Worm (Caenorhabditis elegans) whole organism, L4/young adult: ENCODE results near the gene scl-14.

ENCODE experiments used
- W03F9.2 ChIP-seq: fragments of 150-350 bp; optimal IDR thresholded peaks from 2 replicates; lab custom pipeline; 2014; ENCODE audit warnings: missing biosample characterization, missing genetic modification characterization
- dao-5 ChIP-seq: sonication (generic microtip); optimal IDR thresholded peaks from 2 replicates; lab custom pipeline; 2016; ENCODE audit warnings: missing genotype, missing genetic modification characterization, moderate library complexity, missing compliant biosample characterization
- him-1 ChIP-seq: sonication (generic microtip); optimal IDR thresholded peaks from 2 replicates; lab custom pipeline; 2016; ENCODE audit warnings: missing genotype, missing genetic modification reagents, missing genetic modification characterization, missing compliant biosample characterization

Gene scl-14

ce11 chrIV:13165181-13165580, at the start of gene scl-14:
TSS of gene scl-14 (plus strand) at chrIV:13165481.
- no peak for TF ChIP-seq dao-5 (tag; lab: Kevin White, UChicago)
- TF ChIP-seq him-1 (tag; lab: Kevin White, UChicago): no peak
- no peak for TF ChIP-seq W03F9.2 (tag; lab: Kevin White, UChicago)

ce11 chrIV:13116679-13117078, 48.6 kb upstream of the scl-14 start:
- TF ChIP-seq W03F9.2 (tag; lab: Kevin White, UChicago): no peak
- no peak for TF ChIP-seq him-1 (tag; lab: Kevin White, UChicago)

DNA sequence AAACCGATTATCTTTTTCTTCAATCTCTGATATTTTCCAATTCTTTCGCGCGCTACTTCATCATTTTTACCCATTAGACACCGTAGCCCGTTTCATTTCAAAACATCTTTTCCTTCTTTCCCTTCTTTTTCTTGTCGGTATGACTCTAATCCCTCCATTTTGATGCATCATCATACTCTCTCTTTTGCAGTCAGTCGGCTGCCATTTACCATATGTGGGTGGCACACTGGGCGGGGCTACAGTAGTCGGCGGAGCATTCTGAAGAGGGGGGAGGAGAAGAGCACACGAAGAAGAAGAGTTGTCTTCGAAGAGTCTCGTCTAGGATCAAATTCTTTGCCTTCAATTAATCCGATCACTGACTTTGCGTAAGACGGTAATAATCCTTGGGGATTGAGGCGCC, 46.5 kb upstream of the scl-14 start, which contains the start of gene unc-30:
unc-30 (plus strand) TSS at position 184 of the 400 bp plus-strand sequence.
- no peak for TF ChIP-seq him-1 (tag; lab: Kevin White, UChicago)
- TF ChIP-seq dao-5 (tag; lab: Kevin White, UChicago): no peak
- no peak for TF ChIP-seq W03F9.2 (tag; lab: Kevin White, UChicago)

ce11 chrIV:13121396-13121795, 43.9 kb upstream of the scl-14 start:
- no peak for TF ChIP-seq him-1 (tag; lab: Kevin White, UChicago)
- no peak for TF ChIP-seq dao-5 (tag; lab: Kevin White, UChicago)
- no peak for TF ChIP-seq W03F9.2 (tag; lab: Kevin White, UChicago)

DNA sequence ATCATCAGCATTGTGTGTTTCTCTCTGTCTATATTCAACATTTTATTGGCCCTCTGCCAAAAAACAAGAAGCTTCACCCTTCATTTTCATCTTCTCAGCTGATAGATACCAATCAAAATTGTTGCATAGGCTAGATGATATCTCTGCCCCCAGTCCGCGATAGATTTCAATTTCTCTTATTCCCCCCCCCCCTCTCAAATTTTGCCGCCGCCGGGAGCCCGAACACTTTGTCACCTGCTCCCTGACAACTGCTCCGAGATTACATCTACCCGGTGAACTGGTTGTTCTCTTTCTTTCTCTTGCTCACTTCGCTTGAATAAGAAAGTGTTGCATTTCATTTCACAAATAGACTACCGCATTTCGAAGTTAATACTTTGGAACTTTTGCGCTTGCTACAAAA, 39.3 kb upstream of the scl-14 start:
- TF ChIP-seq dao-5 (tag; lab: Kevin White, UChicago): no peak
- no peak for TF ChIP-seq him-1 (tag; lab: Kevin White, UChicago)
- TF ChIP-seq W03F9.2 (tag; lab: Kevin White, UChicago): no peak

- TF ChIP-seq W03F9.2 (tag; lab: Kevin White, UChicago): no peak
Observed at ce11 chrIV:13127720-13128119, 37.6 kb upstream of the scl-14 start.

DNA sequence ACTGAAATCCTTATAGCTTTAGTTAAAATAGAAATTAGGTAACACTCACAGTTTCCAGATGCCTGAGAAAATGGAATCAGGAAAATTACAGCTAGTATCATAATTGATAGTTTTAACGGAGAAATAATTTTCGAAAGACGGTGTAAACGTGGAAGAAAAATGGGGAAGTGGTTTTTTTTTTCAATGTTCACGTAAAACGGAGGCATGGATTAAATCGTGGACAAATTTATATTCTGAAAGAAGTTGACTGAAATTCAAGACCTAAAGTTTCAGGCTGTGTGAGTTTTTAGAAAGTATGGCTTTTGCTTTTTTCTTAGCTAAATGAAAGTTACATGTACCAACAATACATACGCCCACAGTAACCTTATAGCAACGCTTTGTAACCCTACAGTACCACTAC, 23.0 kb upstream of the scl-14 start, which contains the start of gene spe-43:
spe-43 (minus strand) TSS at position 101 of the 400 bp plus-strand sequence.
- TF ChIP-seq W03F9.2 (tag; lab: Kevin White, UChicago): no peak
- no peak for TF ChIP-seq him-1 (tag; lab: Kevin White, UChicago)
- no peak for TF ChIP-seq dao-5 (tag; lab: Kevin White, UChicago)

DNA sequence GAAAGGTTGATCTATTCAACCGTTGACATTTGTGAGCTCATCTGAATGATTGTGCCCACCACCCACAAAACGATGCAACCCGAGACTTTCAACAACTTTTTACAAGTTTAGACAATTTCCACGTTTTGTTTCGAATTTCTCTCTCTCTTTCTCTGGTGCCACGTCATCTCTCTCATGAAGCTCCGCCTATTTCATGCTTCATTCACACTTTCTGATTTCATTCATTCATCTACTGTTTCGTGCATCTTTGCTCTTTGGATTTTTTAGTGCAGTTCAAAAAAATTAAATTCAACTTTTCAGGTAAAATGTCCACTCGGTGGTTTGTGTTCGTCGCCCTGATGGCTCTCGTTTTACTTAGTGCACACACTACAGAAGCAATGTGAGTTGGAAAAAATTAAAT, 16.0 kb upstream of the scl-14 start, which contains the start of gene nlp-79:
nlp-79 (plus strand) TSS at position 301 of the 400 bp plus-strand sequence.
- TF ChIP-seq W03F9.2 (tag; lab: Kevin White, UChicago): no peak
- no peak for TF ChIP-seq him-1 (tag; lab: Kevin White, UChicago)
- TF ChIP-seq dao-5 (tag; lab: Kevin White, UChicago): no peak

- TF ChIP-seq him-1 (tag; lab: Kevin White, UChicago) (no peak), W03F9.2 (tag; lab: Kevin White, UChicago) (no peak), dao-5 (tag; lab: Kevin White, UChicago) (no peak)
Observed at ce11 chrIV:13154391-13155283, 10.6 kb upstream of the scl-14 start, which contains the start of the genes crld-1 and msh-5. TSS of gene crld-1 (minus strand) at chrIV:13154441. TSS of gene msh-5 (plus strand) at chrIV:13155233.

DNA sequence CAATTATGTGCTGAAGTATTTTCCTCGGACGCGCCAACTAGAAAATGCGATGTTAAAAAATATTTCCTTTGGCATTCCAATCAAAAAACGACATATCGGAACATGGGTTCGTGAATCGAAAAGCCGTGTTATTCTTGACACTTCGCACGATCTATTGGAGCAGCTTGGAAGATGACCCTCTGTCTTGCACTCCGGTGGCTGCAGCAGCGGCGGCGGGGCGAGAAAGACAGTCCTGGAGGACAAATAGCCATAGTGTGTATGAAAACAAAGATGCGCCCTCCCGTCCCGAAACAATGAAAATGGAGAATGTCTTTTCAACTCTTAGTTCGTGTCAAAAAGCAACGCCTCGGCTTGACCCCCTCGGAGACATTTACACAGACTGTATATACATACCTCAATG, 2.3 kb downstream of the scl-14 start:
- TF ChIP-seq dao-5 (tag; lab: Kevin White, UChicago) (no peak), him-1 (tag; lab: Kevin White, UChicago) (no peak), W03F9.2 (tag; lab: Kevin White, UChicago) (no peak)

- TF ChIP-seq W03F9.2 (tag; lab: Kevin White, UChicago) (no peak), dao-5 (tag; lab: Kevin White, UChicago) (no peak), him-1 (tag; lab: Kevin White, UChicago) (no peak)
Observed at ce11 chrIV:13170241-13170640, 5.0 kb downstream of the scl-14 start, which contains the start of gene nas-14. TSS of gene nas-14 (plus strand) at chrIV:13170541.

DNA sequence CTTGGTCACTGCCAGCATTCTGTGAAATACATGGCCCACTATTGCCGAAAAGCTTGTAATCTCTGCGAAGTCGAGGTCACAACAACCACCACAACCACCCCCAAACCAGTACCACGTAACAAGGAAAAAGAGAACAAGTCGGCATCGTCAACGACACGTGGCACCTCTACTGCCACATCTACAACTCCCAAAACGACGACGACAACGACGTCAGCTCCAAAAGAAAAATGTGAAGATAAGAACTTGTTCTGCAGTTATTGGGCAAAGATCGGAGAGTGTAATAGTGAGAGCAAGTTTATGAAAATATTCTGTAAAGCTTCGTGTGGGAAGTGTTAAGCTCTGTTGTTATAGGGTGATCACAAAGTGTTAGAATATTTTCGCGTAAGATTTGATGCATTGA, 8.1 kb downstream of the scl-14 start:
- TF ChIP-seq W03F9.2 (tag; lab: Kevin White, UChicago) (no peak), dao-5 (tag; lab: Kevin White, UChicago) (no peak), him-1 (tag; lab: Kevin White, UChicago) (no peak)

DNA sequence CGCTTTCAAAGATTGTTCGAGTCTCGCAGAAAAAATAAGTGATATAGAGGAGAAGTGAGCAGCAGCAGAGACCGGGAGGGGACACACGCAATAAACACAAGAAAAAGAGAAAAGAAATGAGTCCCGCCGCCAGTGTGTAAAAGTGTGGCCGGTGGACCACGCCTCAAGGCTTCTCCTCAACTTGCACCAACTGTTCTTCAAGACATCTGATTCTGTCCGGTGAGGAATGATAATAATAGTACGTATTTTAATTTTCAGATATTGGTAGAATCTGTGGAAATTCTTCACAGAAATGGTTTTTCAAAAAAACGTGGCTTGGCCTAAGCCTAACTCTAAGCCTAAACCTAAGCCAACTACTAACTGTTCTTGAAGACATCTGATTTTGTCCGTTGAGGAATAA, 14.0 kb downstream of the scl-14 start, which contains the start of gene lev-1:
lev-1 (minus strand) TSS at position 101 of the 400 bp plus-strand sequence.
- TF ChIP-seq W03F9.2 (tag; lab: Kevin White, UChicago): no peak
- no peak for TF ChIP-seq dao-5 (tag; lab: Kevin White, UChicago)
- TF ChIP-seq him-1 (tag; lab: Kevin White, UChicago): no peak
